Fruit fly (Drosophila melanogaster) whole organism, embryonic: Measurements from ENCODE around the gene CG33702.

Experiments
- Bteb2 ChIP-seq: fragments of 200-800 bp; sonication (Bioruptor generic); optimal IDR thresholded peaks from 2 replicates; lab custom pipeline; 2016; ENCODE audit warnings: missing biosample characterization, missing genetic modification characterization
- CG10147 ChIP-seq: fragments of 200-800 bp; sonication (Bioruptor generic); optimal IDR thresholded peaks from 2 replicates; lab custom pipeline; 2019; ENCODE audit warnings: missing biosample characterization, mild to moderate bottlenecking, missing genetic modification characterization, moderate library complexity
- CG10321 ChIP-seq: fragments of 200-800 bp; sonication (Bioruptor generic); IDR thresholded peaks from 2 replicates; pipeline ENCODE4 v1.3.6; 2022; ENCODE audit warnings: missing biosample characterization, missing genetic modification characterization
- CG10543 ChIP-seq: fragments of 200-800 bp; sonication (Bioruptor generic); optimal IDR thresholded peaks from 3 replicates; lab custom pipeline; 2017; ENCODE audit warnings: missing biosample characterization, mild to moderate bottlenecking, missing genetic modification characterization, moderate library complexity
- CG11696 ChIP-seq: fragments of 200-800 bp; sonication (Bioruptor generic); IDR thresholded peaks from 2 replicates; pipeline ENCODE4 v1.3.6; 2022; ENCODE audit warnings: missing biosample characterization, missing genetic modification characterization
- CG12219 ChIP-seq: fragments of 200-800 bp; sonication (Bioruptor generic); optimal IDR thresholded peaks from 3 replicates; lab custom pipeline; 2018; ENCODE audit warnings: missing biosample characterization, mild to moderate bottlenecking, missing genetic modification characterization
- CG12659 ChIP-seq: fragments of 200-800 bp; sonication (Bioruptor generic); optimal IDR thresholded peaks from 3 replicates; lab custom pipeline; 2017; ENCODE audit warnings: mild to moderate bottlenecking, missing biosample characterization, missing genetic modification reagents, missing genetic modification characterization
- CG13296 ChIP-seq: fragments of 200-800 bp; sonication (Bioruptor generic); optimal IDR thresholded peaks from 3 replicates; lab custom pipeline; 2018; ENCODE audit warnings: missing biosample characterization, mild to moderate bottlenecking, missing genetic modification characterization
- CG13424 ChIP-seq: fragments of 200-800 bp; sonication (Bioruptor generic); optimal IDR thresholded peaks from 2 replicates; lab custom pipeline; 2019; ENCODE audit warnings: missing biosample characterization, mild to moderate bottlenecking, missing genetic modification characterization, moderate library complexity
- CG13894 ChIP-seq: fragments of 200-800 bp; sonication (Bioruptor generic); optimal IDR thresholded peaks from 3 replicates; lab custom pipeline; 2018; ENCODE audit warnings: missing biosample characterization, mild to moderate bottlenecking, missing genetic modification characterization, moderate library complexity
- CG14441 ChIP-seq: fragments of 200-800 bp; sonication (Bioruptor generic); IDR thresholded peaks from 2 replicates; pipeline ENCODE4 v1.3.6; 2022; ENCODE audit warnings: missing biosample characterization, missing genetic modification characterization
- CG15269 ChIP-seq: fragments of 200-800 bp; sonication (Bioruptor generic); optimal IDR thresholded peaks from 2 replicates; lab custom pipeline; 2018; ENCODE audit warnings: missing biosample characterization, mild to moderate bottlenecking, missing genetic modification characterization, moderate library complexity
- CG1603 ChIP-seq: fragments of 200-800 bp; sonication (Bioruptor generic); optimal IDR thresholded peaks from 2 replicates; lab custom pipeline; 2019; ENCODE audit warnings: missing biosample characterization, mild to moderate bottlenecking, missing genetic modification characterization, moderate library complexity
- CG16815 ChIP-seq: fragments of 200-800 bp; sonication (Bioruptor generic); optimal IDR thresholded peaks from 3 replicates; lab custom pipeline; 2017; ENCODE audit warnings: missing biosample characterization, mild to moderate bottlenecking, missing genetic modification characterization
- CG18262 ChIP-seq: fragments of 200-800 bp; optimal IDR thresholded peaks from 3 replicates; lab custom pipeline; 2019; ENCODE audit warnings: missing biosample characterization, mild to moderate bottlenecking, missing genetic modification characterization, moderate library complexity
- CG2120 ChIP-seq: fragments of 200-800 bp; sonication (Bioruptor generic); optimal IDR thresholded peaks from 3 replicates; lab custom pipeline; 2016; ENCODE audit warnings: missing biosample characterization, missing genetic modification characterization
- CG31365 ChIP-seq: fragments of 200-800 bp; sonication (Bioruptor generic); optimal IDR thresholded peaks from 2 replicates; lab custom pipeline; 2018; ENCODE audit warnings: missing biosample characterization, mild to moderate bottlenecking, missing genetic modification characterization
- CG31441 ChIP-seq: fragments of 200-800 bp; sonication (Bioruptor generic); IDR thresholded peaks from 2 replicates; pipeline ENCODE4 v1.3.6; 2022; ENCODE audit warnings: missing biosample characterization, missing genetic modification characterization
- CG3995 ChIP-seq: fragments of 200-800 bp; sonication (Bioruptor generic); optimal IDR thresholded peaks from 3 replicates; lab custom pipeline; 2016; ENCODE audit warnings: missing biosample characterization, missing genetic modification characterization
- CG4424 ChIP-seq: fragments of 200-800 bp; sonication (Bioruptor generic); optimal IDR thresholded peaks from 3 replicates; lab custom pipeline; 2016; ENCODE audit warnings: missing biosample characterization, missing genetic modification characterization
- CG4820 ChIP-seq: fragments of 200-800 bp; sonication (Bioruptor generic); optimal IDR thresholded peaks from 3 replicates; lab custom pipeline; 2016; ENCODE audit warnings: missing biosample characterization, missing genetic modification characterization
- CG5180 ChIP-seq: fragments of 200-800 bp; sonication (Bioruptor generic); optimal IDR thresholded peaks from 3 replicates; lab custom pipeline; 2017; ENCODE audit warnings: missing biosample characterization, missing genetic modification characterization, mild to moderate bottlenecking, moderate library complexity, missing genetic modification reagents
- CG7786 ChIP-seq: fragments of 200-800 bp; sonication (Bioruptor generic); optimal IDR thresholded peaks from 2 replicates; lab custom pipeline; 2016; ENCODE audit warnings: missing biosample characterization, missing genetic modification characterization
- CG7987 ChIP-seq: fragments of 200-800 bp; sonication (Bioruptor generic); optimal IDR thresholded peaks from 2 replicates; lab custom pipeline; 2018; ENCODE audit warnings: missing biosample characterization, mild to moderate bottlenecking, missing genetic modification characterization, moderate library complexity
- D ChIP-seq, 2 experiments: fragments of 200-800 bp in 1 of 2; fragments of >200 bp in 1 of 2; sonication (Bioruptor generic) in 1 of 2; optimal IDR thresholded peaks; 2 replicates in 1 of 2; 3 replicates in 1 of 2; lab custom pipeline; 2017; ENCODE audit warnings: mild to moderate bottlenecking in 1 of 2, missing biosample characterization in 1 of 2, missing genetic modification characterization in 1 of 2, missing genetic modification reagents in 1 of 2
- MTF-1 ChIP-seq: fragments of 200-800 bp; sonication (Bioruptor generic); optimal IDR thresholded peaks from 2 replicates; lab custom pipeline; 2018; ENCODE audit warnings: missing biosample characterization, mild to moderate bottlenecking, missing genetic modification characterization, borderline replicate concordance
- NC2α ChIP-seq: fragments of 200-800 bp; sonication (Bioruptor generic); optimal IDR thresholded peaks from 2 replicates; lab custom pipeline; 2016; ENCODE audit warnings: missing biosample characterization, missing genetic modification characterization
- NFAT ChIP-seq: fragments of 200-800 bp; sonication (Bioruptor generic); IDR thresholded peaks from 2 replicates; pipeline ENCODE4 v1.3.6; 2022; ENCODE audit warnings: missing biosample characterization, missing genetic modification characterization
- Oli ChIP-seq: fragments of 200-800 bp; sonication (Bioruptor generic); optimal IDR thresholded peaks from 2 replicates; lab custom pipeline; 2018; ENCODE audit warnings: missing biosample characterization, mild to moderate bottlenecking, missing genetic modification characterization, moderate library complexity
- PHDP ChIP-seq: fragments of 200-800 bp; sonication (Bioruptor generic); optimal IDR thresholded peaks from 3 replicates; lab custom pipeline; 2018; ENCODE audit warnings: missing biosample characterization, mild to moderate bottlenecking, missing genetic modification characterization, moderate library complexity
- Pdp1 ChIP-seq, 2 experiments: fragments of 200-800 bp; sonication (Bioruptor generic); optimal IDR thresholded peaks; 3 replicates each; lab custom pipeline; 2016; ENCODE audit warnings: missing biosample characterization in 2 of 2, missing genetic modification characterization in 2 of 2, mild to moderate bottlenecking in 1 of 2, moderate library complexity in 1 of 2
- Sox100B ChIP-seq: fragments of 200-800 bp; sonication (Bioruptor generic); optimal IDR thresholded peaks from 3 replicates; lab custom pipeline; 2018; ENCODE audit warnings: missing biosample characterization, mild to moderate bottlenecking, missing genetic modification characterization
- bcd ChIP-seq: fragments of 200-800 bp; sonication (Bioruptor generic); optimal IDR thresholded peaks from 2 replicates; lab custom pipeline; 2017; ENCODE audit warnings: missing biosample characterization, mild to moderate bottlenecking, missing genetic modification characterization
- br ChIP-seq: fragments of >200 bp; optimal IDR thresholded peaks from 2 replicates; lab custom pipeline; 2017
- bsh ChIP-seq, 2 experiments: fragments of 200-800 bp; sonication (Bioruptor generic); optimal IDR thresholded peaks; 2 replicates each; lab custom pipeline; 2017 to 2018; ENCODE audit warnings: mild to moderate bottlenecking in 2 of 2, missing biosample characterization in 2 of 2, missing genetic modification characterization in 2 of 2, moderate library complexity in 1 of 2
- chm ChIP-seq: fragments of 200-800 bp; sonication (Bioruptor generic); IDR thresholded peaks from 2 replicates; pipeline ENCODE4 v1.3.6; 2022; ENCODE audit warnings: missing biosample characterization, missing genetic modification characterization
- cwo ChIP-seq: fragments of 200-800 bp; sonication (Bioruptor generic); optimal IDR thresholded peaks from 3 replicates; lab custom pipeline; 2017; ENCODE audit warnings: missing biosample characterization, missing genetic modification characterization, mild to moderate bottlenecking, moderate library complexity, missing genetic modification reagents
- fd96Cb ChIP-seq: fragments of 200-800 bp; sonication (Bioruptor generic); optimal IDR thresholded peaks from 2 replicates; lab custom pipeline; 2018; ENCODE audit warnings: missing biosample characterization, mild to moderate bottlenecking, missing genetic modification characterization, moderate library complexity
- gce ChIP-seq: fragments of 200-800 bp; sonication (Bioruptor generic); IDR thresholded peaks from 3 replicates; pipeline ENCODE4 v1.3.6; 2022; ENCODE audit warnings: missing biosample characterization, missing genetic modification characterization
- gem ChIP-seq: fragments of 200-800 bp; sonication (Bioruptor generic); optimal IDR thresholded peaks from 2 replicates; lab custom pipeline; 2019; ENCODE audit warnings: missing biosample characterization, mild to moderate bottlenecking, missing genetic modification characterization, moderate library complexity
- gsb-n ChIP-seq: fragments of 200-800 bp; sonication (Bioruptor generic); optimal IDR thresholded peaks from 3 replicates; lab custom pipeline; 2018; ENCODE audit warnings: missing biosample characterization, mild to moderate bottlenecking, missing genetic modification characterization
- insv ChIP-seq, 2 experiments: fragments of 200-800 bp; sonication (Bioruptor generic); optimal IDR thresholded peaks; 3 replicates each; lab custom pipeline; 2016 to 2018; ENCODE audit warnings: missing biosample characterization in 2 of 2, missing genetic modification characterization in 2 of 2
- jing ChIP-seq: fragments of 200-800 bp; sonication (Bioruptor generic); optimal IDR thresholded peaks from 2 replicates; lab custom pipeline; 2018; ENCODE audit warnings: missing biosample characterization, mild to moderate bottlenecking, missing genetic modification characterization
- kay ChIP-seq: fragments of 200-800 bp; sonication (Bioruptor generic); optimal IDR thresholded peaks from 2 replicates; lab custom pipeline; 2016; ENCODE audit warnings: missing biosample characterization, missing genetic modification characterization
- mirr ChIP-seq: fragments of 200-800 bp; sonication (Bioruptor generic); optimal IDR thresholded peaks from 3 replicates; lab custom pipeline; 2018; ENCODE audit warnings: missing biosample characterization, mild to moderate bottlenecking, missing genetic modification characterization
- prd ChIP-seq, 3 experiments: fragments of >200 bp in 2 of 3; fragments of 200-800 bp in 1 of 3; sonication (Bioruptor generic) in 1 of 3; optimal IDR thresholded peaks in 2 of 3; IDR thresholded peaks in 1 of 3; 2 replicates in 2 of 3; 3 replicates in 1 of 3; pipeline versions ENCODE4 v1.3.6 to Lab custom; 2017 to 2022; ENCODE audit warnings: missing biosample characterization in 1 of 3, missing genetic modification characterization in 1 of 3
- usp ChIP-seq: fragments of >200 bp; optimal IDR thresholded peaks from 2 replicates; lab custom pipeline; 2017; ENCODE audit warnings: missing biosample characterization, missing genetic modification characterization

Gene CG33702

dm6 chr3L:9505007-9505712 is 8.0 kb downstream of the CG33702 start, which contains the start of gene path (continued):
- no peak for TF ChIP-seq CG3995
- TF ChIP-seq Pdp1 (GFP tag; optimal IDR thresholded peaks at IDR 0.05; lab: Kevin White, UChicago) = peak in 1 of 2 experiments; percentile 34
- peak; percentile 2 for TF ChIP-seq CG31365 (tag; lab: Kevin White, UChicago)
- TF ChIP-seq kay = no peak
- peak; percentile 4 for TF ChIP-seq bcd (GFP tag; lab: Kevin White, UChicago)
- TF ChIP-seq CG5180 (GFP tag; lab: Kevin White, UChicago) = peak; percentile 19
- TF ChIP-seq CG16815 (GFP tag; lab: Kevin White, UChicago) = no peak
- TF ChIP-seq Sox100B (GFP tag; lab: Kevin White, UChicago) = peak; percentile 82
- no peak for TF ChIP-seq gsb-n (tag; lab: Kevin White, UChicago)
- TF ChIP-seq CG11696 (GFP tag; lab: Robert Waterston, UW) = peak; percentile 45; the same call in 1 of the 2 replicates
- peak; percentile 37 for TF ChIP-seq CG15269 (tag; lab: Kevin White, UChicago)
- TF ChIP-seq CG1603 (tag; lab: Kevin White, UChicago) = peak; percentile 20
- no peak for TF ChIP-seq NFAT
- TF ChIP-seq D (optimal IDR thresholded peaks at IDR 0.05; lab: Kevin White, UChicago) = no peak
- peak; percentile 36 for TF ChIP-seq D (GFP tag; optimal IDR thresholded peaks at IDR 0.05; lab: Kevin White, UChicago)
- no peak for TF ChIP-seq prd (optimal IDR thresholded peaks at IDR 0.05; lab: Kevin White, UChicago)
- 0 out of 3 replicates have a peak, but pooled peaks have one; percentile 19 for TF ChIP-seq prd (GFP tag; IDR thresholded peaks at IDR 0.05; lab: Robert Waterston, UW)
- TF ChIP-seq mirr (GFP tag; lab: Kevin White, UChicago) = peak; percentile 50
- TF ChIP-seq CG12659 (GFP tag; lab: Kevin White, UChicago) = peak; percentile 32
- TF ChIP-seq MTF-1 (GFP tag; lab: Kevin White, UChicago) = peak; percentile 49
- TF ChIP-seq chm = peak; percentile 69; the same call in 1 of the 2 replicates
- peak; percentile 22 for TF ChIP-seq CG10147
- TF ChIP-seq insv (GFP tag; optimal IDR thresholded peaks at IDR 0.05; lab: Kevin White, UChicago) = peak in 1 of 2 experiments; percentile 10
- peak; percentile 67 for TF ChIP-seq gem (tag; lab: Kevin White, UChicago)
- peak; percentile 49 for TF ChIP-seq CG4424 (GFP tag; lab: Kevin White, UChicago)
- TF ChIP-seq br (lab: Kevin White, UChicago) = no peak
- peak; percentile 26 for TF ChIP-seq PHDP
- TF ChIP-seq jing (GFP tag; lab: Kevin White, UChicago) = no peak
- TF ChIP-seq fd96Cb = peak; percentile 50
- peak; percentile 33 for TF ChIP-seq Oli (tag; lab: Kevin White, UChicago)
- TF ChIP-seq CG4820 (GFP tag; lab: Kevin White, UChicago) = no peak
- peak; percentile 67 for TF ChIP-seq CG13296 (GFP tag; lab: Kevin White, UChicago)
- 0 out of 3 replicates have a peak, but pooled peaks have one; percentile 17 for TF ChIP-seq gce (GFP tag; lab: Robert Waterston, UW)
- TF ChIP-seq CG7987 (GFP tag; lab: Kevin White, UChicago) = peak; percentile 24
- peak; percentile 21 for TF ChIP-seq CG10543 (GFP tag; lab: Kevin White, UChicago)
- TF ChIP-seq Bteb2 = no peak
- peak; percentile 84 for TF ChIP-seq CG31441 (GFP tag; lab: Robert Waterston, UW)
- peak; percentile 50 for TF ChIP-seq cwo
- TF ChIP-seq CG2120 = peak; percentile 14
- peak; percentile 83 for TF ChIP-seq CG18262 (tag; lab: Kevin White, UChicago)
- TF ChIP-seq CG13894 (tag; lab: Kevin White, UChicago) = peak; percentile 51
- no peak for TF ChIP-seq CG12219
- TF ChIP-seq CG13424 (tag; lab: Kevin White, UChicago) = peak; percentile 57
- no peak for TF ChIP-seq CG7786 (GFP tag; lab: Kevin White, UChicago)
- TF ChIP-seq NC2α = peak; percentile 20
- TF ChIP-seq usp (GFP tag; lab: Kevin White, UChicago) = no peak
- TF ChIP-seq CG14441 (GFP tag; lab: Robert Waterston, UW) = peak; percentile 25; the same call in 1 of the 2 replicates
- 0 out of 2 replicates have a peak, but pooled peaks have one; percentile 6 for TF ChIP-seq CG10321 (GFP tag; lab: Robert Waterston, UW)
- TF ChIP-seq bsh (GFP tag; optimal IDR thresholded peaks at IDR 0.05; lab: Kevin White, UChicago) = peak in 1 of 2 experiments; percentile 25
